Worm (Caenorhabditis elegans) whole organism, L4 larva: Measurements from ENCODE around the gene C50B8.5.

Experiments used
- D1046.2 ChIP-seq: fragments of 200-800 bp; sonication (Bioruptor generic); IDR thresholded peaks from 2 replicates; pipeline ENCODE4 v1.3.6; 2022; ENCODE audit warnings: missing genetic modification characterization, missing compliant biosample characterization
- F10B5.3 ChIP-seq: sonication (generic microtip); optimal IDR thresholded peaks from 2 replicates; lab custom pipeline; 2016; ENCODE audit warnings: mild to moderate bottlenecking, missing genetic modification characterization, missing compliant biosample characterization
- F26F4.8 ChIP-seq: fragments of 200-800 bp; sonication (Bioruptor generic); conservative IDR thresholded peaks from 2 replicates; pipeline ENCODE4 v1.3.6; 2022; ENCODE audit warnings: missing genetic modification characterization, missing compliant biosample characterization
- F37D6.2 ChIP-seq: sonication (generic microtip); optimal IDR thresholded peaks from 2 replicates; lab custom pipeline; 2016; ENCODE audit warnings: mild to moderate bottlenecking, missing genetic modification characterization, missing compliant biosample characterization
- F44E2.7 ChIP-seq: fragments of 200-800 bp; sonication (Bioruptor generic); IDR thresholded peaks from 2 replicates; pipeline ENCODE4 v2.1.2; 2022; ENCODE audit warnings: missing genetic modification characterization, missing compliant biosample characterization
- F49E8.2 ChIP-seq: sonication (generic microtip); optimal IDR thresholded peaks from 2 replicates; lab custom pipeline; 2016; ENCODE audit warnings: missing compliant biosample characterization, mild to moderate bottlenecking, missing genetic modification characterization, borderline replicate concordance
- R02D3.7 ChIP-seq: fragments of 150-350 bp; sonication (generic microtip); optimal IDR thresholded peaks from 3 replicates; lab custom pipeline; 2014; ENCODE audit warnings: missing biosample characterization, missing genetic modification characterization
- T26A8.4 ChIP-seq: fragments of 200-800 bp; sonication (Bioruptor generic); IDR thresholded peaks from 2 replicates; pipeline ENCODE4 v1.3.6; 2022; ENCODE audit warnings: missing genetic modification characterization, missing compliant biosample characterization
- Y48G9A.11 ChIP-seq: fragments of 200-800 bp; sonication (Bioruptor generic); IDR thresholded peaks from 2 replicates; pipeline ENCODE4 v1.3.6; 2022; ENCODE audit warnings: missing genetic modification reagents, missing genetic modification characterization, missing compliant biosample characterization
- Y5F2A.4 ChIP-seq: fragments of 200-800 bp; sonication (Bioruptor generic); optimal IDR thresholded peaks from 2 replicates; lab custom pipeline; 2018; ENCODE audit warnings: mild to moderate bottlenecking, missing genetic modification characterization, missing compliant biosample characterization
- Y75B8A.6 ChIP-seq: fragments of 200-800 bp; sonication (Bioruptor generic); IDR thresholded peaks from 2 replicates; pipeline ENCODE4 v1.3.6; 2022; ENCODE audit warnings: missing genetic modification reagents, missing genetic modification characterization, missing compliant biosample characterization
- ZK337.2 ChIP-seq: fragments of 200-800 bp; sonication (Bioruptor generic); IDR thresholded peaks from 2 replicates; pipeline ENCODE4 v1.3.6; 2022; ENCODE audit warnings: missing genetic modification reagents, missing genetic modification characterization, missing compliant biosample characterization
- ZK546.5 ChIP-seq, 2 experiments: sonication (generic microtip); optimal IDR thresholded peaks; 2 replicates each; lab custom pipeline; 2017; ENCODE audit warnings: missing biosample characterization in 2 of 2, missing genetic modification characterization in 2 of 2
- aly-2 ChIP-seq: sonication (generic microtip); optimal IDR thresholded peaks from 2 replicates; lab custom pipeline; 2018; ENCODE audit warnings: missing biosample characterization, missing genetic modification characterization
- ama-1 ChIP-seq: fragments of 150-350 bp; optimal IDR thresholded peaks from 2 replicates; lab custom pipeline; 2014; ENCODE audit warnings: inconsistent platforms, mixed read lengths
- ceh-28 ChIP-seq: fragments of 150-350 bp; optimal IDR thresholded peaks from 2 replicates; lab custom pipeline; 2014; ENCODE audit warnings: missing biosample characterization, missing genetic modification reagents, missing genetic modification characterization
- ceh-82 ChIP-seq: sonication (generic microtip); optimal IDR thresholded peaks from 2 replicates; lab custom pipeline; 2017; ENCODE audit warnings: missing biosample characterization, missing genetic modification characterization
- daf-8 ChIP-seq: fragments of 200-800 bp; sonication (Bioruptor generic); IDR thresholded peaks from 2 replicates; pipeline ENCODE4 v1.3.6; 2022; ENCODE audit warnings: missing genetic modification characterization, missing compliant biosample characterization
- dve-1 ChIP-seq: sonication (generic microtip); optimal IDR thresholded peaks from 2 replicates; lab custom pipeline; 2017; ENCODE audit warnings: antibody characterized with exemption, mild to moderate bottlenecking, missing genetic modification characterization, missing compliant biosample characterization; ENCODE audit not compliant: insufficient read depth
- egl-27 ChIP-seq: sonication (generic microtip); optimal IDR thresholded peaks from 3 replicates; lab custom pipeline; 2017; ENCODE audit warnings: missing biosample characterization, missing genetic modification reagents, missing genetic modification characterization
- fkh-10 ChIP-seq: fragments of 150-350 bp; optimal IDR thresholded peaks from 2 replicates; lab custom pipeline; 2014; ENCODE audit warnings: missing biosample characterization, missing genetic modification reagents, missing genetic modification characterization
- gei-8 ChIP-seq: fragments of 200-800 bp; sonication (Bioruptor generic); optimal IDR thresholded peaks from 2 replicates; lab custom pipeline; 2018; ENCODE audit warnings: mild to moderate bottlenecking, missing genetic modification characterization, missing compliant biosample characterization
- hlh-11 ChIP-seq: fragments of 200-800 bp; sonication (Bioruptor generic); optimal IDR thresholded peaks from 2 replicates; lab custom pipeline; 2018; ENCODE audit warnings: mild to moderate bottlenecking, missing genetic modification characterization, missing compliant biosample characterization
- hlh-30 ChIP-seq: sonication (generic microtip); optimal IDR thresholded peaks from 2 replicates; lab custom pipeline; 2017; ENCODE audit warnings: antibody characterized with exemption, mild to moderate bottlenecking, missing genetic modification characterization, missing compliant biosample characterization; ENCODE audit not compliant: insufficient read depth
- jun-1 ChIP-seq: fragments of 150-350 bp; optimal IDR thresholded peaks from 2 replicates; lab custom pipeline; 2014; ENCODE audit warnings: missing biosample characterization, missing genetic modification reagents, missing genetic modification characterization
- lin-1 ChIP-seq: fragments of 200-800 bp; sonication (Bioruptor generic); IDR thresholded peaks from 2 replicates; pipeline ENCODE4 v1.3.6; 2022; ENCODE audit warnings: missing genetic modification reagents, missing genetic modification characterization, missing compliant biosample characterization
- lin-15B ChIP-seq: fragments of 150-350 bp; sonication (generic microtip); optimal IDR thresholded peaks from 3 replicates; lab custom pipeline; 2014; ENCODE audit warnings: missing biosample characterization, missing genetic modification characterization
- lin-29 ChIP-seq: fragments of 200-800 bp; sonication (Bioruptor generic); IDR thresholded peaks from 2 replicates; pipeline ENCODE4 v1.3.6; 2022; ENCODE audit warnings: missing genetic modification reagents, missing genetic modification characterization, missing compliant biosample characterization
- lsy-2 ChIP-seq, 2 experiments: fragments of 150-350 bp in 1 of 2; sonication (generic microtip) in 1 of 2; optimal IDR thresholded peaks; 2 replicates each; lab custom pipeline; 2014 to 2017; ENCODE audit warnings: missing biosample characterization in 2 of 2, missing genetic modification characterization in 2 of 2
- mdt-29 ChIP-seq: fragments of 200-800 bp; sonication (Bioruptor generic); IDR thresholded peaks from 2 replicates; pipeline ENCODE4 v1.3.6; 2022; ENCODE audit warnings: missing genetic modification reagents, missing genetic modification characterization, missing compliant biosample characterization
- mep-1 ChIP-seq: fragments of 150-350 bp; sonication (generic microtip); optimal IDR thresholded peaks from 3 replicates; lab custom pipeline; 2014; ENCODE audit warnings: missing biosample characterization, missing genetic modification characterization
- mxl-3 ChIP-seq: fragments of 200-800 bp; sonication (Bioruptor generic); optimal IDR thresholded peaks from 2 replicates; lab custom pipeline; 2018; ENCODE audit warnings: mild to moderate bottlenecking, missing genetic modification characterization, missing compliant biosample characterization
- nhr-28 ChIP-seq: fragments of 150-350 bp; optimal IDR thresholded peaks from 2 replicates; lab custom pipeline; 2014; ENCODE audit warnings: missing biosample characterization, missing genetic modification characterization
- nhr-41 ChIP-seq: fragments of 200-800 bp; sonication (Bioruptor generic); IDR thresholded peaks from 2 replicates; pipeline ENCODE4 v1.3.6; 2022; ENCODE audit warnings: missing genetic modification reagents, missing genetic modification characterization, missing compliant biosample characterization
- nhr-42 ChIP-seq: fragments of 200-800 bp; sonication (Bioruptor generic); IDR thresholded peaks from 2 replicates; pipeline ENCODE4 v1.3.6; 2022; ENCODE audit warnings: missing genetic modification characterization, missing compliant biosample characterization
- nhr-6 ChIP-seq: fragments of 150-350 bp; optimal IDR thresholded peaks from 2 replicates; lab custom pipeline; 2014; ENCODE audit warnings: missing biosample characterization, missing genetic modification characterization
- nhr-76 ChIP-seq: fragments of 150-350 bp; optimal IDR thresholded peaks from 2 replicates; lab custom pipeline; 2014; ENCODE audit warnings: missing biosample characterization, missing genetic modification characterization
- pha-4 ChIP-seq, 2 experiments: fragments of 150-350 bp in 1 of 2; fragments of 200-800 bp in 1 of 2; sonication (Bioruptor generic) in 1 of 2; IDR thresholded peaks in 1 of 2; optimal IDR thresholded peaks in 1 of 2; 2 replicates each; pipeline versions ENCODE4 v1.3.6 to Lab custom; 2014 to 2022; ENCODE audit warnings: missing genetic modification characterization in 2 of 2, missing genetic modification reagents in 2 of 2, missing biosample characterization in 1 of 2, missing compliant biosample characterization in 1 of 2
- php-3 ChIP-seq: fragments of 200-800 bp; sonication (Bioruptor generic); IDR thresholded peaks from 2 replicates; pipeline ENCODE4 v1.3.6; 2022; ENCODE audit warnings: missing genetic modification reagents, missing genetic modification characterization, missing compliant biosample characterization
- pqm-1 ChIP-seq: sonication (generic microtip); optimal IDR thresholded peaks from 2 replicates; lab custom pipeline; 2017; ENCODE audit warnings: missing biosample characterization, missing genetic modification characterization
- rbr-2 ChIP-seq: sonication (generic microtip); optimal IDR thresholded peaks from 2 replicates; lab custom pipeline; 2016; ENCODE audit warnings: missing genotype, missing genetic modification characterization, missing compliant biosample characterization
- saeg-2 ChIP-seq: fragments of 200-800 bp; sonication (Bioruptor generic); IDR thresholded peaks from 2 replicates; pipeline ENCODE4 v1.3.6; 2022; ENCODE audit warnings: missing genetic modification reagents, missing genetic modification characterization, missing compliant biosample characterization
- snpc-1.2 ChIP-seq: fragments of 200-800 bp; sonication (Bioruptor generic); IDR thresholded peaks from 2 replicates; pipeline ENCODE4 v1.3.6; 2022; ENCODE audit warnings: missing genetic modification reagents, missing genetic modification characterization, missing compliant biosample characterization
- spr-1 ChIP-seq: sonication (generic microtip); optimal IDR thresholded peaks from 2 replicates; lab custom pipeline; 2016; ENCODE audit warnings: mild to moderate bottlenecking, missing genetic modification characterization, missing compliant biosample characterization
- tag-97 ChIP-seq: fragments of 200-800 bp; sonication (Bioruptor generic); IDR thresholded peaks from 2 replicates; pipeline ENCODE4 v1.3.6; 2022; ENCODE audit warnings: missing genetic modification characterization, missing compliant biosample characterization
- unc-39 ChIP-seq: sonication (generic microtip); optimal IDR thresholded peaks from 2 replicates; lab custom pipeline; 2017; ENCODE audit warnings: missing biosample characterization, missing genetic modification characterization
- unc-62 ChIP-seq, 3 experiments: fragments of 150-350 bp in 1 of 3; sonication (generic microtip); optimal IDR thresholded peaks in 2 of 3; peaks in 1 of 3; 1 replicate in 1 of 3; 2 replicates in 2 of 3; lab custom pipeline; 2014 to 2017; ENCODE audit warnings: missing biosample characterization in 3 of 3, missing genetic modification characterization in 3 of 3, missing genetic modification reagents in 3 of 3, missing genotype in 1 of 3
- zag-1 ChIP-seq: fragments of 150-350 bp; optimal IDR thresholded peaks from 2 replicates; lab custom pipeline; 2014; ENCODE audit warnings: missing biosample characterization, missing genetic modification characterization
- zfp-3 ChIP-seq: fragments of 200-800 bp; sonication (Bioruptor generic); conservative IDR thresholded peaks from 2 replicates; pipeline ENCODE4 v1.3.6; 2022; ENCODE audit warnings: missing genetic modification reagents, missing genetic modification characterization, missing compliant biosample characterization
- zip-11 ChIP-seq: fragments of 200-800 bp; sonication (Bioruptor generic); IDR thresholded peaks from 2 replicates; pipeline ENCODE4 v1.3.6; 2022; ENCODE audit warnings: missing genetic modification characterization, missing compliant biosample characterization

C50B8.5 gene

DNA sequence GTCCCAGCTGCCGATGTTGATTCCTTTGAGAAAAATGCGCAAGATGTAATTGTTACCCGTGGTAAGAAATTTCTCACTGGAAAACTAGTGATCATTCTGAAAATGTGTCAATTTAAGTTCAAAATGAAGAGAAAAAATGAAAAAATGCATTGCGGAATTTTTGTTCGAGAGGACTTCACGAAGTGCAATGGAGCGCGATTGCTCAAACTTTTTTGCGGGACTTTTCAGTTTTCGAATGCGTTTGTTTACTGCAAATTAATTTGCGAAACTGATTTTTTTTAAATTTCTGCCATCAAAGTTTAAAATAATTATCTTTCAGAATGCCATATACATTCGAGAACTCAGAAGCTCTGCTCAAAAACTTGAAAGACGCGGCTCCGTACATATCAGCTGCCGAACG is 12.2 kb upstream of the C50B8.5 start, which contains the start of the genes nuaf-1 and bir-2 (continued):
- TF ChIP-seq F49E8.2 (tag; lab: Kevin White, UChicago) (no peak), nhr-76 (tag; lab: Kevin White, UChicago) (no peak), aly-2 (tag; lab: Kevin White, UChicago) (no peak), Y75B8A.6 (no peak), daf-8 (GFP tag; lab: Robert Waterston, UW) (no peak), hlh-30 (tag; lab: Kevin White, UChicago) (peak; percentile 51), gei-8 (GFP tag; lab: Kevin White, UChicago) (no peak), nhr-41 (GFP tag; lab: Robert Waterston, UW) (no peak), fkh-10 (no peak), egl-27 (no peak), ZK337.2 (GFP tag; lab: Robert Waterston, UW) (no peak), zfp-3 (no peak), snpc-1.2 (GFP tag; lab: Robert Waterston, UW) (0 out of 2 replicates have a peak, but pooled peaks have one; percentile 37), F44E2.7 (GFP tag; lab: Robert Waterston, UW) (no peak), lin-1 (GFP tag; lab: Robert Waterston, UW) (no peak), lin-29 (GFP tag; lab: Robert Waterston, UW) (no peak), rbr-2 (tag; lab: Kevin White, UChicago) (no peak), ama-1 (lab: Kevin White, UChicago) (no peak), spr-1 (tag; lab: Kevin White, UChicago) (no peak), mep-1 (tag; lab: Kevin White, UChicago) (peak; percentile 53), php-3 (GFP tag; lab: Robert Waterston, UW) (no peak), zag-1 (no peak), nhr-28 (tag; lab: Kevin White, UChicago) (no peak), ZK546.5 (tag; optimal IDR thresholded peaks at IDR 0.05; lab: Kevin White, UChicago) (no peak), saeg-2 (GFP tag; lab: Robert Waterston, UW) (no peak), unc-39 (tag; lab: Kevin White, UChicago) (no peak), nhr-42 (GFP tag; lab: Robert Waterston, UW) (no peak), dve-1 (tag; lab: Kevin White, UChicago) (peak; percentile 52), pqm-1 (tag; lab: Kevin White, UChicago) (no peak), jun-1 (no peak), pha-4 (GFP tag; IDR thresholded peaks at IDR 0.05; lab: Robert Waterston, UW) (no peak), pha-4 (tag; optimal IDR thresholded peaks at IDR 0.05; lab: Kevin White, UChicago) (no peak), F10B5.3 (tag; lab: Kevin White, UChicago) (no peak), D1046.2 (GFP tag; lab: Robert Waterston, UW) (no peak), R02D3.7 (tag; lab: Kevin White, UChicago) (no peak), F37D6.2 (no peak), T26A8.4 (no peak)

- TF ChIP-seq Y48G9A.11 (no peak), nhr-6 (tag; lab: Kevin White, UChicago) (peak; percentile 61), lsy-2 (tag; optimal IDR thresholded peaks at IDR 0.05; lab: Kevin White, UChicago) (no peak), nhr-76 (tag; lab: Kevin White, UChicago) (no peak), F44E2.7 (GFP tag; lab: Robert Waterston, UW) (no peak), F26F4.8 (GFP tag; lab: Robert Waterston, UW) (no peak), F37D6.2 (no peak), ceh-28 (tag; lab: Kevin White, UChicago) (no peak), mxl-3 (GFP tag; lab: Kevin White, UChicago) (peak; percentile 40), lin-15B (tag; lab: Kevin White, UChicago) (no peak), tag-97 (GFP tag; lab: Robert Waterston, UW) (no peak), zip-11 (GFP tag; lab: Robert Waterston, UW) (no peak), mdt-29 (no peak), pqm-1 (tag; lab: Kevin White, UChicago) (peak; percentile 66), unc-62 (GFP tag; optimal IDR thresholded peaks at IDR 0.05 in 1 of 2; lab: Kevin White, UChicago) (peak in 1 of 2 experiments; percentile 25), unc-62 (tag; optimal IDR thresholded peaks at IDR 0.05; lab: Kevin White, UChicago) (no peak), daf-8 (GFP tag; lab: Robert Waterston, UW) (no peak), ceh-82 (tag; lab: Kevin White, UChicago) (no peak), hlh-11 (tag; lab: Kevin White, UChicago) (peak; percentile 75), dve-1 (tag; lab: Kevin White, UChicago) (peak; percentile 46), Y5F2A.4 (no peak)
Measured at ce11 chrV:13571714-13572258, 9.0 kb upstream of the C50B8.5 start, which contains the start of gene C50B8.4. Gene C50B8.4, plus strand, starts transcription at chrV:13572012.
